Worm (Caenorhabditis elegans) whole organism, midembryonic: ENCODE measurements around the gene F01D5.8.

ENCODE experiments used
- cog-1 ChIP-seq: sonication (generic microtip); optimal IDR thresholded peaks from 2 replicates; lab custom pipeline; 2016; ENCODE audit warnings: missing genetic modification characterization, missing compliant biosample characterization
- ref-1 ChIP-seq: fragments of 200-800 bp; sonication (Bioruptor generic); conservative IDR thresholded peaks from 2 replicates; pipeline ENCODE4 v1.3.6; 2022; ENCODE audit warnings: missing genetic modification reagents, missing genetic modification characterization, missing compliant biosample characterization
- tab-1 ChIP-seq: fragments of 200-800 bp; sonication (Bioruptor generic); IDR thresholded peaks from 2 replicates; pipeline ENCODE4 v1.3.6; 2022; ENCODE audit warnings: missing genetic modification characterization, missing compliant biosample characterization
- ztf-23 ChIP-seq: fragments of 200-800 bp; sonication (Bioruptor generic); IDR thresholded peaks from 2 replicates; pipeline ENCODE4 v1.3.6; 2022; ENCODE audit warnings: missing genetic modification reagents, missing genetic modification characterization, missing compliant biosample characterization

- no peak for TF ChIP-seq cog-1 (tag; lab: Kevin White, UChicago)
- TF ChIP-seq ztf-23 (GFP tag; lab: Robert Waterston, UW) = no peak
- no peak for TF ChIP-seq tab-1 (GFP tag; lab: Robert Waterston, UW)
- TF ChIP-seq ref-1 = no peak
Measured at ce11 chrII:14006210-14006609, 4.3 kb upstream of the F01D5.8 start, which contains the start of gene F01D5.6.
